Worm (Caenorhabditis elegans): ENCODE results near the gene spas-1.

spas-1 gene

ce11 chrV:9152339-9152738 is 23.2 kb upstream of the spas-1 start:
- TF ChIP-seq lin-14 (GFP tag; optimal IDR thresholded peaks at IDR 0.05): no peak
- peak; percentile 7 for TF ChIP-seq nhr-71 (tag; optimal IDR thresholded peaks at IDR 0.05)
- TF ChIP-seq lin-35 (GFP tag; optimal IDR thresholded peaks at IDR 0.05): no peak
- no peak for TF ChIP-seq egl-13 (tag; optimal IDR thresholded peaks at IDR 0.05)
- no peak for TF ChIP-seq nhr-84 (tag; optimal IDR thresholded peaks at IDR 0.05)
- TF ChIP-seq nhr-85 (tag): peak; percentile 78
- peak; percentile 4 for TF ChIP-seq snu-23 (GFP tag; optimal IDR thresholded peaks at IDR 0.05)
- no peak for TF ChIP-seq mdl-1 (tag; optimal IDR thresholded peaks at IDR 0.05)
- TF ChIP-seq nhr-90 (tag; optimal IDR thresholded peaks at IDR 0.05; ENCODE audit: poor library complexity): no peak
- TF ChIP-seq Y116A8C.19 (tag; optimal IDR thresholded peaks at IDR 0.05; ENCODE audit: borderline replicate concordance): no peak
- TF ChIP-seq lin-15B (tag; optimal IDR thresholded peaks at IDR 0.05): no peak
- TF ChIP-seq ceh-82 (tag; optimal IDR thresholded peaks at IDR 0.05): no peak
- peak; percentile 7 for TF ChIP-seq nhr-20 (tag; optimal IDR thresholded peaks at IDR 0.05)
- no peak for TF ChIP-seq fos-1 (tag; optimal IDR thresholded peaks at IDR 0.05)
- TF ChIP-seq C16A3.4 (tag; optimal IDR thresholded peaks at IDR 0.05): no peak

- TF ChIP-seq nhr-84 (tag; optimal IDR thresholded peaks at IDR 0.05): no peak
- no peak for TF ChIP-seq unc-30 (tag; optimal IDR thresholded peaks at IDR 0.05)
- no peak for TF ChIP-seq egl-13 (tag; optimal IDR thresholded peaks at IDR 0.05)
- no peak for TF ChIP-seq elt-2 (tag; optimal IDR thresholded peaks at IDR 0.05)
- no peak for TF ChIP-seq skn-1 (tag; optimal IDR thresholded peaks at IDR 0.05)
- no peak for TF ChIP-seq nhr-11 (tag; optimal IDR thresholded peaks at IDR 0.05)
- no peak for TF ChIP-seq ces-1 (GFP tag; optimal IDR thresholded peaks at IDR 0.05)
- TF ChIP-seq lir-3 (tag; optimal IDR thresholded peaks at IDR 0.05; ENCODE audit: poor library complexity): no peak
- no peak for TF ChIP-seq nhr-76 (tag; optimal IDR thresholded peaks at IDR 0.05)
- TF ChIP-seq mep-1 (tag; optimal IDR thresholded peaks at IDR 0.05): no peak
- no peak for TF ChIP-seq Y116A8C.19 (tag; optimal IDR thresholded peaks at IDR 0.05; ENCODE audit: borderline replicate concordance)
- TF ChIP-seq lin-39 (tag; optimal IDR thresholded peaks at IDR 0.05): no peak
- TF ChIP-seq pax-3 (tag; optimal IDR thresholded peaks at IDR 0.05): no peak
- no peak for TF ChIP-seq efl-3 (GFP tag; optimal IDR thresholded peaks at IDR 0.05)
- no peak for TF ChIP-seq lin-15B (tag; optimal IDR thresholded peaks at IDR 0.05)
- TF ChIP-seq ceh-63 (GFP tag; optimal IDR thresholded peaks at IDR 0.05): no peak
- TF ChIP-seq swsn-7 (tag; optimal IDR thresholded peaks at IDR 0.05): no peak
- TF ChIP-seq rnt-1 (tag; optimal IDR thresholded peaks at IDR 0.05): no peak
- TF ChIP-seq fkh-8 (tag; optimal IDR thresholded peaks at IDR 0.05): no peak
- no peak for TF ChIP-seq fkh-10 (GFP tag; optimal IDR thresholded peaks at IDR 0.05)
Measured at ce11 chrV:9154772-9155171, 20.8 kb upstream of the spas-1 start, which contains the start of gene B0222.5. Gene B0222.5, minus strand, starts transcription at chrV:9154872.

ce11 chrV:9155616-9156015 is 20.0 kb upstream of the spas-1 start:
- TF ChIP-seq efl-1 (optimal IDR thresholded peaks at IDR 0.05) (no peak), efl-1 (GFP tag; optimal IDR thresholded peaks at IDR 0.05 in 1 of 2) (no peak), ets-5 (GFP tag; IDR thresholded peaks at IDR 0.05) (no peak), blmp-1 (tag; optimal IDR thresholded peaks at IDR 0.05) (no peak), pax-3 (tag; optimal IDR thresholded peaks at IDR 0.05) (no peak), ztf-4 (tag; optimal IDR thresholded peaks at IDR 0.05) (no peak)

- TF ChIP-seq nhr-11 (tag; optimal IDR thresholded peaks at IDR 0.05) (no peak), vab-15 (tag; optimal IDR thresholded peaks at IDR 0.05) (no peak), fos-1 (tag; optimal IDR thresholded peaks at IDR 0.05) (no peak), nhr-20 (tag; optimal IDR thresholded peaks at IDR 0.05) (no peak)
Measured at ce11 chrV:9156679-9157078, 18.9 kb upstream of the spas-1 start, which contains the start of gene B0222.15. Gene B0222.15, minus strand, starts transcription at chrV:9156779.

Data from whole organism, L1 larva.